Worm (Caenorhabditis elegans): ENCODE results near the gene otub-4.

ce11 chrIV:3418741-3419140, 40.8 kb upstream of the otub-4 start:
- TF ChIP-seq pqm-1 (tag; optimal IDR thresholded peaks at IDR 0.05) (no peak), ama-1 (optimal IDR thresholded peaks at IDR 0.05) (no peak), odd-2 (tag; optimal IDR thresholded peaks at IDR 0.05) (no peak), ceh-22 (tag; optimal IDR thresholded peaks at IDR 0.05) (no peak)
